Fruit fly (Drosophila melanogaster) whole organism, pupa: Measurements from ENCODE around the gene CG13599.
A peak's percentile ranks its signal among the peaks of the same experiment; 100 is the strongest.

ENCODE experiments used
- CG10348 ChIP-seq: fragments of 200-800 bp; sonication (Bioruptor generic); IDR thresholded peaks from 2 replicates; pipeline ENCODE4 v1.3.6; 2022; ENCODE audit warnings: missing biosample characterization, missing genetic modification characterization
- CG12605 ChIP-seq: fragments of 200-800 bp; sonication (Bioruptor generic); IDR thresholded peaks from 2 replicates; pipeline ENCODE4 v1.3.6; 2022; ENCODE audit warnings: missing biosample characterization, missing genetic modification characterization
- CG13204 ChIP-seq: fragments of 200-800 bp; sonication (Bioruptor generic); optimal IDR thresholded peaks from 2 replicates; lab custom pipeline; 2018; ENCODE audit warnings: missing biosample characterization, mild to moderate bottlenecking, missing genetic modification characterization, moderate library complexity
- CG14655 ChIP-seq: fragments of 200-800 bp; sonication (Bioruptor generic); optimal IDR thresholded peaks from 3 replicates; lab custom pipeline; 2017; ENCODE audit warnings: mild to moderate bottlenecking, missing biosample characterization, missing genetic modification reagents, missing genetic modification characterization
- CG15710 ChIP-seq: fragments of 200-800 bp; sonication (Bioruptor generic); optimal IDR thresholded peaks from 2 replicates; lab custom pipeline; 2018; ENCODE audit warnings: missing biosample characterization, mild to moderate bottlenecking, missing genetic modification characterization, moderate library complexity
- CG17806 ChIP-seq: fragments of 200-800 bp; sonication (Bioruptor generic); optimal IDR thresholded peaks from 2 replicates; lab custom pipeline; 2018; ENCODE audit warnings: missing biosample characterization, mild to moderate bottlenecking, missing genetic modification characterization, moderate library complexity
- CG32121 ChIP-seq: fragments of 200-800 bp; sonication (Bioruptor generic); IDR thresholded peaks from 2 replicates; pipeline ENCODE4 v1.3.6; 2022; ENCODE audit warnings: missing biosample characterization, missing genetic modification characterization
- CG34367 ChIP-seq: fragments of 200-800 bp; sonication (Bioruptor generic); optimal IDR thresholded peaks from 2 replicates; lab custom pipeline; 2018; ENCODE audit warnings: missing biosample characterization, mild to moderate bottlenecking, missing genetic modification characterization
- CG4496 ChIP-seq: fragments of 200-800 bp; sonication (Bioruptor generic); IDR thresholded peaks from 3 replicates; pipeline ENCODE4 v1.3.6; 2022; ENCODE audit warnings: missing biosample characterization, missing genetic modification characterization
- CG8159 ChIP-seq: fragments of 200-800 bp; sonication (Bioruptor generic); optimal IDR thresholded peaks from 3 replicates; lab custom pipeline; 2018; ENCODE audit warnings: missing biosample characterization, mild to moderate bottlenecking, missing genetic modification characterization, moderate library complexity
- CG8301 ChIP-seq: fragments of 200-800 bp; sonication (Bioruptor generic); optimal IDR thresholded peaks from 2 replicates; lab custom pipeline; 2018; ENCODE audit warnings: missing biosample characterization, mild to moderate bottlenecking, missing genetic modification characterization
- CG9948 ChIP-seq: fragments of 200-800 bp; sonication (Bioruptor generic); optimal IDR thresholded peaks from 2 replicates; lab custom pipeline; 2018; ENCODE audit warnings: missing biosample characterization, mild to moderate bottlenecking, missing genetic modification characterization, moderate library complexity
- D1 ChIP-seq: fragments of 200-800 bp; sonication (Bioruptor generic); optimal IDR thresholded peaks from 2 replicates; lab custom pipeline; 2018; ENCODE audit warnings: missing biosample characterization, mild to moderate bottlenecking, missing genetic modification characterization, moderate library complexity
- EcR ChIP-seq: fragments of 200-800 bp; sonication (Bioruptor generic); optimal IDR thresholded peaks from 3 replicates; lab custom pipeline; 2019; ENCODE audit warnings: missing biosample characterization, missing genetic modification characterization, mild to moderate bottlenecking, moderate library complexity, missing genetic modification reagents
- Ets98B ChIP-seq: fragments of 200-800 bp; sonication (Bioruptor generic); IDR thresholded peaks from 2 replicates; pipeline ENCODE4 v1.3.6; 2022; ENCODE audit warnings: missing biosample characterization, missing genetic modification characterization
- Pif1A ChIP-seq: fragments of 200-800 bp; sonication (Bioruptor generic); optimal IDR thresholded peaks from 3 replicates; lab custom pipeline; 2016; ENCODE audit warnings: missing biosample characterization, missing genetic modification characterization
- Pif1B ChIP-seq: fragments of 200-800 bp; sonication (Bioruptor generic); optimal IDR thresholded peaks from 3 replicates; lab custom pipeline; 2016; ENCODE audit warnings: missing biosample characterization, missing genetic modification characterization
- Snoo ChIP-seq: fragments of 200-800 bp; sonication (Bioruptor generic); optimal IDR thresholded peaks from 3 replicates; lab custom pipeline; 2017; ENCODE audit warnings: missing biosample characterization, mild to moderate bottlenecking, missing genetic modification characterization, inconsistent platforms
- fd96Ca ChIP-seq: fragments of 200-800 bp; sonication (Bioruptor generic); IDR thresholded peaks from 3 replicates; pipeline ENCODE4 v1.3.6; 2022; ENCODE audit warnings: missing biosample characterization, missing genetic modification characterization
- gl ChIP-seq: fragments of 200-800 bp; sonication (Bioruptor generic); optimal IDR thresholded peaks from 2 replicates; lab custom pipeline; 2018; ENCODE audit warnings: missing biosample characterization, mild to moderate bottlenecking, missing genetic modification characterization
- rn ChIP-seq: fragments of 200-800 bp; sonication (Bioruptor generic); IDR thresholded peaks from 2 replicates; pipeline ENCODE4 v1.3.6; 2022; ENCODE audit warnings: missing biosample characterization, missing genetic modification characterization

Gene CG13599

dm6 chr3R:23920387-23920786, 11.1 kb upstream of the CG13599 start:
- TF ChIP-seq CG4496 (GFP tag; lab: Robert Waterston, UW) (no peak), Pif1B (GFP tag; lab: Kevin White, UChicago) (no peak), Snoo (tag; lab: Kevin White, UChicago) (no peak), fd96Ca (GFP tag; lab: Robert Waterston, UW) (no peak), CG14655 (GFP tag; lab: Kevin White, UChicago) (no peak), CG32121 (GFP tag; lab: Robert Waterston, UW) (no peak), D1 (tag; lab: Kevin White, UChicago) (no peak), rn (GFP tag; lab: Robert Waterston, UW) (no peak), CG13204 (no peak), gl (no peak), Ets98B (no peak), CG17806 (tag; lab: Kevin White, UChicago) (no peak), CG8159 (tag; lab: Kevin White, UChicago) (no peak), Pif1A (GFP tag; lab: Kevin White, UChicago) (no peak), CG34367 (tag; lab: Kevin White, UChicago) (no peak)

DNA sequence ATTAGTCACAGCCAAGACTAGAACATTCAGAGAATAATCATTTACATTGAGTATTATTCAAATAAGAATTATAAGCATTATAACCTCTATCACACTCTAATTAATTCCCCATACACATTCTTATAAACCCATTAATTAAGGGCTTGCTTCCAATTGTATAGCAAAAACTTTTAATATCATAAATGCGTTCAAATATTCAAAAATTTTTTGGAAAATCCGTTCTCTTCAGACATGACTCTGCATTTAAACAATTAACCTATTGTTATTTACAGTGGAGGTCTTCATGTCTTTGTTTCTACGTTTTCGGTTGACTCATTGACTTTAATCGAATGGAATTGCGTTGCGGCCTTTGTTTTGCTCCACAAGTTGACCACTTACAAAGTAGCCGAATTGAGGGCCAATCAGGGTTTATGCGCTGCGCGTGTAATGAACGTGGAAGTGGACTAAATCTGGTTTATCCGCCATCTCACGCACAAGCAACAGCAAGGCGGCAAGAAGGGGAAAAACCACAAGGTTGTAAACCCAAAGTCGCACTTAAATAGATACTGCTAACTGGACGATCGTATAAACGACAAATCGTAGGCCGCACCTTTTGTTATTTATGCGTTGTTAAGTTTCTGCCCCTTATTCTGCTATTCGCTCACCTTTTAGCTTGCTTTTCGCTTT, 10.4 kb upstream of the CG13599 start:
- TF ChIP-seq Ets98B (peak; percentile 52), Pif1A (GFP tag; lab: Kevin White, UChicago) (peak; percentile 6), CG9948 (tag; lab: Kevin White, UChicago) (peak; percentile 33), fd96Ca (GFP tag; lab: Robert Waterston, UW) (peak; percentile 62; the same call in 2 of the 3 replicates), Pif1B (GFP tag; lab: Kevin White, UChicago) (no peak), CG8301 (tag; lab: Kevin White, UChicago) (no peak), CG14655 (GFP tag; lab: Kevin White, UChicago) (no peak), EcR (peak; percentile 62), CG13204 (no peak), D1 (tag; lab: Kevin White, UChicago) (no peak), CG4496 (GFP tag; lab: Robert Waterston, UW) (peak; percentile 74), CG12605 (GFP tag; lab: Robert Waterston, UW) (no peak), CG32121 (GFP tag; lab: Robert Waterston, UW) (peak; percentile 24; the same call in 1 of the 2 replicates), Snoo (tag; lab: Kevin White, UChicago) (peak; percentile 52), rn (GFP tag; lab: Robert Waterston, UW) (no peak), gl (peak; percentile 44), CG10348 (GFP tag; lab: Robert Waterston, UW) (no peak), CG8159 (tag; lab: Kevin White, UChicago) (peak; percentile 51), CG15710 (tag; lab: Kevin White, UChicago) (peak; percentile 58), CG34367 (tag; lab: Kevin White, UChicago) (peak; percentile 37), CG17806 (tag; lab: Kevin White, UChicago) (peak; percentile 36)

dm6 chr3R:23921701-23922501, 9.5 kb upstream of the CG13599 start:
- TF ChIP-seq D1 (tag; lab: Kevin White, UChicago) (no peak), CG8301 (tag; lab: Kevin White, UChicago) (peak; percentile 60), fd96Ca (GFP tag; lab: Robert Waterston, UW) (peak; percentile 63; the same call in 1 of the 3 replicates), Pif1B (GFP tag; lab: Kevin White, UChicago) (peak; percentile 50), CG32121 (GFP tag; lab: Robert Waterston, UW) (peak; percentile 70), CG15710 (tag; lab: Kevin White, UChicago) (peak; percentile 44), Pif1A (GFP tag; lab: Kevin White, UChicago) (peak; percentile 62), CG13204 (peak; percentile 31), EcR (peak; percentile 38), rn (GFP tag; lab: Robert Waterston, UW) (0 out of 2 replicates have a peak, but pooled peaks have one; percentile 36), CG4496 (GFP tag; lab: Robert Waterston, UW) (peak; percentile 68; the same call in 2 of the 3 replicates), CG14655 (GFP tag; lab: Kevin White, UChicago) (no peak), gl (no peak), Ets98B (peak; percentile 79), CG8159 (tag; lab: Kevin White, UChicago) (peak; percentile 53), CG9948 (tag; lab: Kevin White, UChicago) (peak; percentile 57), CG34367 (tag; lab: Kevin White, UChicago) (no peak), CG10348 (GFP tag; lab: Robert Waterston, UW) (no peak), CG17806 (tag; lab: Kevin White, UChicago) (peak; percentile 70), CG12605 (GFP tag; lab: Robert Waterston, UW) (no peak), Snoo (tag; lab: Kevin White, UChicago) (no peak)

- TF ChIP-seq rn (GFP tag; lab: Robert Waterston, UW): no peak
- TF ChIP-seq CG32121 (GFP tag; lab: Robert Waterston, UW): no peak
- no peak for TF ChIP-seq CG17806 (tag; lab: Kevin White, UChicago)
- TF ChIP-seq Ets98B: peak; percentile 58
- TF ChIP-seq Pif1B (GFP tag; lab: Kevin White, UChicago): no peak
- peak; percentile 24 for TF ChIP-seq EcR
- TF ChIP-seq gl: peak; percentile 36
- TF ChIP-seq CG4496 (GFP tag; lab: Robert Waterston, UW): peak; percentile 55; the same call in 2 of the 3 replicates
- no peak for TF ChIP-seq CG8301 (tag; lab: Kevin White, UChicago)
- peak; percentile 4 for TF ChIP-seq Snoo (tag; lab: Kevin White, UChicago)
- peak; percentile 46 for TF ChIP-seq CG8159 (tag; lab: Kevin White, UChicago)
- no peak for TF ChIP-seq CG9948 (tag; lab: Kevin White, UChicago)
- TF ChIP-seq CG13204: no peak
- TF ChIP-seq CG15710 (tag; lab: Kevin White, UChicago): no peak
- peak; percentile 57; the same call in 1 of the 2 replicates for TF ChIP-seq CG12605 (GFP tag; lab: Robert Waterston, UW)
- TF ChIP-seq fd96Ca (GFP tag; lab: Robert Waterston, UW): no peak
- no peak for TF ChIP-seq CG10348 (GFP tag; lab: Robert Waterston, UW)
- no peak for TF ChIP-seq Pif1A (GFP tag; lab: Kevin White, UChicago)
These were observed 8.7 kb upstream of the CG13599 start, which contains the start of the genes sba and CG31141 for dm6 chr3R:23922502-23923350. Gene sba (minus strand): TSS chr3R:23922973. Gene CG31141 (plus strand): TSS chr3R:23923300.
